Worm (Caenorhabditis elegans) whole organism, mixed stage, embryonic: ENCODE results near the gene fbxb-41.
"Not testable (repeated sequence)": the region's sequence is repeated elsewhere in the genome, so short reads cannot be mapped to it uniquely, and the experiment has no call there.

Source experiments
- blmp-1 ChIP-seq: fragments of 150-350 bp; optimal IDR thresholded peaks from 2 replicates; lab custom pipeline; 2014; ENCODE audit warnings: missing biosample characterization, missing genetic modification characterization
- ceh-39 ChIP-seq: fragments of 150-350 bp; optimal IDR thresholded peaks from 2 replicates; lab custom pipeline; 2014; ENCODE audit warnings: missing biosample characterization, missing genetic modification characterization
- ceh-43 ChIP-seq: fragments of 200-800 bp; sonication (Bioruptor generic); optimal IDR thresholded peaks from 2 replicates; lab custom pipeline; 2018; ENCODE audit warnings: mild to moderate bottlenecking, missing genetic modification characterization, moderate library complexity, missing compliant biosample characterization
- ceh-83 ChIP-seq: fragments of 200-800 bp; sonication (Bioruptor generic); optimal IDR thresholded peaks from 2 replicates; lab custom pipeline; 2018; ENCODE audit warnings: mild to moderate bottlenecking, missing genetic modification characterization, missing compliant biosample characterization
- ces-1 ChIP-seq: fragments of 150-350 bp; optimal IDR thresholded peaks from 2 replicates; lab custom pipeline; 2014; ENCODE audit warnings: missing biosample characterization, missing genetic modification reagents, missing genetic modification characterization
- cnd-1 ChIP-seq: fragments of 200-800 bp; sonication (Bioruptor generic); optimal IDR thresholded peaks from 2 replicates; lab custom pipeline; 2018; ENCODE audit warnings: mild to moderate bottlenecking, missing genetic modification characterization, missing compliant biosample characterization
- elt-1 ChIP-seq: sonication (generic microtip); optimal IDR thresholded peaks from 2 replicates; lab custom pipeline; 2017; ENCODE audit warnings: missing genetic modification characterization, mild to moderate bottlenecking, missing compliant biosample characterization, antibody characterized with exemption, moderate library complexity, borderline replicate concordance; ENCODE audit not compliant: insufficient read depth
- flh-1 ChIP-seq: fragments of 200-800 bp; sonication (Bioruptor generic); optimal IDR thresholded peaks from 2 replicates; lab custom pipeline; 2018; ENCODE audit warnings: mild to moderate bottlenecking, missing genetic modification characterization, moderate library complexity, missing compliant biosample characterization
- ham-2 ChIP-seq: fragments of 200-800 bp; sonication (Bioruptor generic); optimal IDR thresholded peaks from 2 replicates; lab custom pipeline; 2018; ENCODE audit warnings: mild to moderate bottlenecking, missing genetic modification characterization, missing compliant biosample characterization
- hlh-1 ChIP-seq: fragments of 150-350 bp; optimal IDR thresholded peaks from 2 replicates; lab custom pipeline; 2014; ENCODE audit warnings: missing biosample characterization, missing genetic modification reagents, missing genetic modification characterization
- lin-32 ChIP-seq: fragments of 200-800 bp; sonication (Bioruptor generic); optimal IDR thresholded peaks from 2 replicates; lab custom pipeline; 2018; ENCODE audit warnings: mild to moderate bottlenecking, missing genetic modification characterization, missing compliant biosample characterization
- lsy-2 ChIP-seq: fragments of 150-350 bp; optimal IDR thresholded peaks from 2 replicates; lab custom pipeline; 2014; ENCODE audit warnings: missing biosample characterization, missing genetic modification characterization
- mab-5 ChIP-seq: fragments of 150-350 bp; optimal IDR thresholded peaks from 2 replicates; lab custom pipeline; 2014; ENCODE audit warnings: missing biosample characterization, missing genetic modification characterization
- mep-1 ChIP-seq: fragments of 150-350 bp; optimal IDR thresholded peaks from 2 replicates; lab custom pipeline; 2017; ENCODE audit warnings: missing biosample characterization, missing genetic modification reagents, missing genetic modification characterization, inconsistent platforms
- nhr-28 ChIP-seq: fragments of 150-350 bp; optimal IDR thresholded peaks from 2 replicates; lab custom pipeline; 2014; ENCODE audit warnings: missing biosample characterization, missing genetic modification characterization
- nhr-76 ChIP-seq: sonication (generic microtip); optimal IDR thresholded peaks from 2 replicates; lab custom pipeline; 2017; ENCODE audit warnings: missing biosample characterization, missing genetic modification characterization
- unc-120 ChIP-seq: sonication (generic microtip); optimal IDR thresholded peaks from 2 replicates; lab custom pipeline; 2017; ENCODE audit warnings: missing genetic modification characterization, missing compliant biosample characterization; ENCODE audit not compliant: poor library complexity, severe bottlenecking
- unc-39 ChIP-seq: fragments of 150-350 bp; optimal IDR thresholded peaks from 2 replicates; lab custom pipeline; 2014; ENCODE audit warnings: missing biosample characterization, missing genetic modification characterization
- unc-62 ChIP-seq: fragments of 150-350 bp; optimal IDR thresholded peaks from 2 replicates; lab custom pipeline; 2014; ENCODE audit warnings: missing biosample characterization, missing genetic modification reagents, missing genetic modification characterization
- zip-8 ChIP-seq: fragments of 150-350 bp; optimal IDR thresholded peaks from 2 replicates; lab custom pipeline; 2014; ENCODE audit warnings: missing biosample characterization, missing genetic modification characterization

Gene fbxb-41

ce11 chrII:1026670-1027069 lies 15.5 kb downstream of the fbxb-41 start, which contains the start of gene M01D1.12:
TSS of gene M01D1.12 (plus strand) at chrII:1026970.
- no peak for TF ChIP-seq ham-2 (GFP tag; lab: Kevin White, UChicago)
- no peak for TF ChIP-seq flh-1 (GFP tag; lab: Kevin White, UChicago)

- TF ChIP-seq lsy-2 (tag; lab: Kevin White, UChicago); ceh-83 (GFP tag; lab: Kevin White, UChicago); blmp-1 (tag; lab: Kevin White, UChicago): not testable (repeated sequence)
Observed at ce11 chrII:1024684-1025083, 17.4 kb downstream of the fbxb-41 start, which contains the start of gene btb-11. TSS of gene btb-11 (minus strand) at chrII:1024784.

ce11 chrII:1006375-1006774 lies 35.8 kb downstream of the fbxb-41 start, which contains the start of gene F45D11.14:
TSS of gene F45D11.14 (minus strand) at chrII:1006475.
- TF ChIP-seq unc-62 (GFP tag; lab: Kevin White, UChicago); cnd-1 (tag; lab: Kevin White, UChicago); blmp-1 (tag; lab: Kevin White, UChicago): not testable (repeated sequence)

ce11 chrII:1001351-1001750 lies 40.8 kb downstream of the fbxb-41 start, which contains the start of the genes fbxb-30 and F45D11.5:
TSS of gene fbxb-30 (minus strand) at chrII:1001451.
TSS of gene F45D11.5 (plus strand) at chrII:1001702.
- no peak for TF ChIP-seq mab-5 (tag; lab: Kevin White, UChicago)

- no peak for TF ChIP-seq blmp-1 (tag; lab: Kevin White, UChicago)
- no peak for TF ChIP-seq unc-39
- no peak for TF ChIP-seq unc-62 (GFP tag; lab: Kevin White, UChicago)
- TF ChIP-seq lin-32 (GFP tag; lab: Kevin White, UChicago), result no peak
- no peak for TF ChIP-seq nhr-76 (tag; lab: Kevin White, UChicago)
- TF ChIP-seq ceh-83 (GFP tag; lab: Kevin White, UChicago), result no peak
- TF ChIP-seq zip-8 (tag; lab: Kevin White, UChicago), result no peak
- TF ChIP-seq ceh-39 (tag; lab: Kevin White, UChicago), result no peak
- no peak for TF ChIP-seq hlh-1 (tag; lab: Kevin White, UChicago)
- no peak for TF ChIP-seq mab-5 (tag; lab: Kevin White, UChicago)
- no peak for TF ChIP-seq ceh-43 (GFP tag; lab: Kevin White, UChicago)
- TF ChIP-seq elt-1 (tag; lab: Kevin White, UChicago), result no peak
- no peak for TF ChIP-seq flh-1 (GFP tag; lab: Kevin White, UChicago)
Observed at ce11 chrII:999493-999892, 42.6 kb downstream of the fbxb-41 start, which contains the start of gene fbxb-29. TSS of gene fbxb-29 (minus strand) at chrII:999593.

ce11 chrII:996112-996511 lies 46.0 kb downstream of the fbxb-41 start, which contains the start of gene F45D11.11:
TSS of gene F45D11.11 (minus strand) at chrII:996212.
- not testable (repeated sequence) for TF ChIP-seq ceh-39 (tag; lab: Kevin White, UChicago); hlh-1 (tag; lab: Kevin White, UChicago); ces-1 (GFP tag; lab: Kevin White, UChicago)

- TF ChIP-seq nhr-28 (tag; lab: Kevin White, UChicago); unc-120; mep-1 (tag; lab: Kevin White, UChicago): not testable (repeated sequence)
Observed at ce11 chrII:994231-994630, 47.9 kb downstream of the fbxb-41 start, which contains the start of gene F45D11.7. TSS of gene F45D11.7 (plus strand) at chrII:994531.
